Worm (Caenorhabditis elegans) whole organism, L4 larva: ENCODE results near the gene smc-5.

ENCODE experiments used
- D1046.2 ChIP-seq: fragments of 200-800 bp; sonication (Bioruptor generic); IDR thresholded peaks from 2 replicates; pipeline ENCODE4 v1.3.6; 2022; ENCODE audit warnings: missing genetic modification characterization, missing compliant biosample characterization
- F44E2.7 ChIP-seq: fragments of 200-800 bp; sonication (Bioruptor generic); IDR thresholded peaks from 2 replicates; pipeline ENCODE4 v2.1.2; 2022; ENCODE audit warnings: missing genetic modification characterization, missing compliant biosample characterization
- R02D3.7 ChIP-seq: fragments of 150-350 bp; sonication (generic microtip); optimal IDR thresholded peaks from 3 replicates; lab custom pipeline; 2014; ENCODE audit warnings: missing biosample characterization, missing genetic modification characterization
- T20F7.1 ChIP-seq: fragments of 200-800 bp; sonication (Bioruptor generic); optimal IDR thresholded peaks from 2 replicates; lab custom pipeline; 2018; ENCODE audit warnings: mild to moderate bottlenecking, missing genetic modification characterization, missing compliant biosample characterization
- T26A8.4 ChIP-seq: fragments of 200-800 bp; sonication (Bioruptor generic); IDR thresholded peaks from 2 replicates; pipeline ENCODE4 v1.3.6; 2022; ENCODE audit warnings: missing genetic modification characterization, missing compliant biosample characterization
- Y5F2A.4 ChIP-seq: fragments of 200-800 bp; sonication (Bioruptor generic); optimal IDR thresholded peaks from 2 replicates; lab custom pipeline; 2018; ENCODE audit warnings: mild to moderate bottlenecking, missing genetic modification characterization, missing compliant biosample characterization
- Y75B8A.6 ChIP-seq: fragments of 200-800 bp; sonication (Bioruptor generic); IDR thresholded peaks from 2 replicates; pipeline ENCODE4 v1.3.6; 2022; ENCODE audit warnings: missing genetic modification reagents, missing genetic modification characterization, missing compliant biosample characterization
- ZK546.5 ChIP-seq, 2 experiments: sonication (generic microtip); optimal IDR thresholded peaks; 2 replicates each; lab custom pipeline; 2017; ENCODE audit warnings: missing biosample characterization in 2 of 2, missing genetic modification characterization in 2 of 2
- aly-2 ChIP-seq: sonication (generic microtip); optimal IDR thresholded peaks from 2 replicates; lab custom pipeline; 2018; ENCODE audit warnings: missing biosample characterization, missing genetic modification characterization
- ama-1 ChIP-seq: fragments of 150-350 bp; optimal IDR thresholded peaks from 2 replicates; lab custom pipeline; 2014; ENCODE audit warnings: inconsistent platforms, mixed read lengths
- arid-1 ChIP-seq: fragments of 200-800 bp; sonication (Bioruptor generic); conservative IDR thresholded peaks from 2 replicates; pipeline ENCODE4 v1.3.6; 2022; ENCODE audit warnings: missing genetic modification reagents, missing genetic modification characterization, missing compliant biosample characterization
- ceh-62 ChIP-seq: sonication (generic microtip); optimal IDR thresholded peaks from 2 replicates; lab custom pipeline; 2017; ENCODE audit warnings: missing biosample characterization, missing genetic modification characterization
- ceh-82 ChIP-seq: sonication (generic microtip); optimal IDR thresholded peaks from 2 replicates; lab custom pipeline; 2017; ENCODE audit warnings: missing biosample characterization, missing genetic modification characterization
- daf-8 ChIP-seq: fragments of 200-800 bp; sonication (Bioruptor generic); IDR thresholded peaks from 2 replicates; pipeline ENCODE4 v1.3.6; 2022; ENCODE audit warnings: missing genetic modification characterization, missing compliant biosample characterization
- dmd-6 ChIP-seq: fragments of 200-800 bp; sonication (Bioruptor generic); IDR thresholded peaks from 2 replicates; pipeline ENCODE4 v1.3.6; 2022; ENCODE audit warnings: missing genetic modification reagents, missing genetic modification characterization, missing compliant biosample characterization
- dmd-8 ChIP-seq: fragments of 200-800 bp; sonication (Bioruptor generic); IDR thresholded peaks from 2 replicates; pipeline ENCODE4 v1.3.6; 2022; ENCODE audit warnings: missing genetic modification characterization, missing compliant biosample characterization
- dmd-9 ChIP-seq: fragments of 200-800 bp; sonication (Bioruptor generic); IDR thresholded peaks from 2 replicates; pipeline ENCODE4 v1.3.6; 2022; ENCODE audit warnings: missing genetic modification reagents, missing genetic modification characterization, missing compliant biosample characterization
- dve-1 ChIP-seq: sonication (generic microtip); optimal IDR thresholded peaks from 2 replicates; lab custom pipeline; 2017; ENCODE audit warnings: antibody characterized with exemption, mild to moderate bottlenecking, missing genetic modification characterization, missing compliant biosample characterization; ENCODE audit not compliant: insufficient read depth
- egl-27 ChIP-seq: sonication (generic microtip); optimal IDR thresholded peaks from 3 replicates; lab custom pipeline; 2017; ENCODE audit warnings: missing biosample characterization, missing genetic modification reagents, missing genetic modification characterization
- fos-1 ChIP-seq: fragments of 150-350 bp; optimal IDR thresholded peaks from 2 replicates; lab custom pipeline; 2014; ENCODE audit warnings: missing biosample characterization, missing genetic modification characterization
- gei-8 ChIP-seq: fragments of 200-800 bp; sonication (Bioruptor generic); optimal IDR thresholded peaks from 2 replicates; lab custom pipeline; 2018; ENCODE audit warnings: mild to moderate bottlenecking, missing genetic modification characterization, missing compliant biosample characterization
- hif-1 ChIP-seq, 2 experiments: sonication (generic microtip); optimal IDR thresholded peaks; 2 replicates each; lab custom pipeline; 2016 to 2017; ENCODE audit warnings: missing compliant biosample characterization in 2 of 2, missing genetic modification characterization in 2 of 2, missing genetic modification reagents in 2 of 2, missing genotype in 2 of 2, mild to moderate bottlenecking in 1 of 2
- hlh-11 ChIP-seq: fragments of 200-800 bp; sonication (Bioruptor generic); optimal IDR thresholded peaks from 2 replicates; lab custom pipeline; 2018; ENCODE audit warnings: mild to moderate bottlenecking, missing genetic modification characterization, missing compliant biosample characterization
- jun-1 ChIP-seq: fragments of 150-350 bp; optimal IDR thresholded peaks from 2 replicates; lab custom pipeline; 2014; ENCODE audit warnings: missing biosample characterization, missing genetic modification reagents, missing genetic modification characterization
- lin-1 ChIP-seq: fragments of 200-800 bp; sonication (Bioruptor generic); IDR thresholded peaks from 2 replicates; pipeline ENCODE4 v1.3.6; 2022; ENCODE audit warnings: missing genetic modification reagents, missing genetic modification characterization, missing compliant biosample characterization
- lin-29 ChIP-seq: fragments of 200-800 bp; sonication (Bioruptor generic); IDR thresholded peaks from 2 replicates; pipeline ENCODE4 v1.3.6; 2022; ENCODE audit warnings: missing genetic modification reagents, missing genetic modification characterization, missing compliant biosample characterization
- lsy-2 ChIP-seq, 2 experiments: fragments of 150-350 bp in 1 of 2; sonication (generic microtip) in 1 of 2; optimal IDR thresholded peaks; 2 replicates each; lab custom pipeline; 2014 to 2017; ENCODE audit warnings: missing biosample characterization in 2 of 2, missing genetic modification characterization in 2 of 2
- mdl-1 ChIP-seq, 2 experiments: fragments of 150-350 bp in 1 of 2; sonication (generic microtip) in 1 of 2; optimal IDR thresholded peaks; 2 replicates each; lab custom pipeline; 2014 to 2017; ENCODE audit warnings: missing biosample characterization in 2 of 2, missing genetic modification characterization in 2 of 2
- mdt-29 ChIP-seq: fragments of 200-800 bp; sonication (Bioruptor generic); IDR thresholded peaks from 2 replicates; pipeline ENCODE4 v1.3.6; 2022; ENCODE audit warnings: missing genetic modification reagents, missing genetic modification characterization, missing compliant biosample characterization
- mep-1 ChIP-seq: fragments of 150-350 bp; sonication (generic microtip); optimal IDR thresholded peaks from 3 replicates; lab custom pipeline; 2014; ENCODE audit warnings: missing biosample characterization, missing genetic modification characterization
- mxl-3 ChIP-seq: fragments of 200-800 bp; sonication (Bioruptor generic); optimal IDR thresholded peaks from 2 replicates; lab custom pipeline; 2018; ENCODE audit warnings: mild to moderate bottlenecking, missing genetic modification characterization, missing compliant biosample characterization
- nhr-10 ChIP-seq: fragments of 150-350 bp; optimal IDR thresholded peaks from 2 replicates; lab custom pipeline; 2014; ENCODE audit warnings: missing biosample characterization, missing genetic modification characterization
- nhr-11 ChIP-seq: fragments of 150-350 bp; optimal IDR thresholded peaks from 2 replicates; lab custom pipeline; 2014; ENCODE audit warnings: missing biosample characterization, missing genetic modification characterization
- nhr-111 ChIP-seq: fragments of 200-800 bp; sonication (Bioruptor generic); optimal IDR thresholded peaks from 2 replicates; lab custom pipeline; 2018; ENCODE audit warnings: mild to moderate bottlenecking, missing genetic modification characterization, missing compliant biosample characterization
- nhr-25 ChIP-seq: sonication (generic microtip); optimal IDR thresholded peaks from 2 replicates; lab custom pipeline; 2017; ENCODE audit warnings: missing genetic modification characterization, mild to moderate bottlenecking, missing compliant biosample characterization, antibody characterized with exemption, moderate library complexity, borderline replicate concordance; ENCODE audit not compliant: insufficient read depth
- nhr-28 ChIP-seq: fragments of 150-350 bp; optimal IDR thresholded peaks from 2 replicates; lab custom pipeline; 2014; ENCODE audit warnings: missing biosample characterization, missing genetic modification characterization
- nhr-48 ChIP-seq: sonication (generic microtip); optimal IDR thresholded peaks from 2 replicates; lab custom pipeline; 2016; ENCODE audit warnings: mild to moderate bottlenecking, missing genetic modification characterization, missing compliant biosample characterization
- nhr-76 ChIP-seq: fragments of 150-350 bp; optimal IDR thresholded peaks from 2 replicates; lab custom pipeline; 2014; ENCODE audit warnings: missing biosample characterization, missing genetic modification characterization
- php-3 ChIP-seq: fragments of 200-800 bp; sonication (Bioruptor generic); IDR thresholded peaks from 2 replicates; pipeline ENCODE4 v1.3.6; 2022; ENCODE audit warnings: missing genetic modification reagents, missing genetic modification characterization, missing compliant biosample characterization
- pqm-1 ChIP-seq: sonication (generic microtip); optimal IDR thresholded peaks from 2 replicates; lab custom pipeline; 2017; ENCODE audit warnings: missing biosample characterization, missing genetic modification characterization
- rbr-2 ChIP-seq: sonication (generic microtip); optimal IDR thresholded peaks from 2 replicates; lab custom pipeline; 2016; ENCODE audit warnings: missing genotype, missing genetic modification characterization, missing compliant biosample characterization
- snpc-4 ChIP-seq: fragments of 150-350 bp; optimal IDR thresholded peaks from 2 replicates; lab custom pipeline; 2014; ENCODE audit warnings: missing biosample characterization, missing genetic modification characterization
- unc-130 ChIP-seq: sonication (generic microtip); optimal IDR thresholded peaks from 2 replicates; lab custom pipeline; 2016; ENCODE audit warnings: missing genetic modification reagents, missing genetic modification characterization, missing compliant biosample characterization
- unc-39 ChIP-seq: sonication (generic microtip); optimal IDR thresholded peaks from 2 replicates; lab custom pipeline; 2017; ENCODE audit warnings: missing biosample characterization, missing genetic modification characterization
- unc-62 ChIP-seq, 3 experiments: fragments of 150-350 bp in 1 of 3; sonication (generic microtip); optimal IDR thresholded peaks in 2 of 3; peaks in 1 of 3; 1 replicate in 1 of 3; 2 replicates in 2 of 3; lab custom pipeline; 2014 to 2017; ENCODE audit warnings: missing biosample characterization in 3 of 3, missing genetic modification characterization in 3 of 3, missing genetic modification reagents in 3 of 3, missing genotype in 1 of 3
- vab-7 ChIP-seq: fragments of 200-800 bp; sonication (Bioruptor generic); IDR thresholded peaks from 2 replicates; pipeline ENCODE4 v1.3.6; 2022; ENCODE audit warnings: missing genetic modification reagents, missing genetic modification characterization, missing compliant biosample characterization
- zfp-2 ChIP-seq: sonication (generic microtip); optimal IDR thresholded peaks from 2 replicates; lab custom pipeline; 2016; ENCODE audit warnings: mild to moderate bottlenecking, missing genetic modification characterization, missing compliant biosample characterization
- zfp-3 ChIP-seq: fragments of 200-800 bp; sonication (Bioruptor generic); conservative IDR thresholded peaks from 2 replicates; pipeline ENCODE4 v1.3.6; 2022; ENCODE audit warnings: missing genetic modification reagents, missing genetic modification characterization, missing compliant biosample characterization
- zip-11 ChIP-seq: fragments of 200-800 bp; sonication (Bioruptor generic); IDR thresholded peaks from 2 replicates; pipeline ENCODE4 v1.3.6; 2022; ENCODE audit warnings: missing genetic modification characterization, missing compliant biosample characterization
- ztf-11 ChIP-seq: fragments of 150-350 bp; optimal IDR thresholded peaks from 2 replicates; lab custom pipeline; 2014; ENCODE audit warnings: missing biosample characterization, missing genetic modification characterization
- ztf-7 ChIP-seq: fragments of 150-350 bp; optimal IDR thresholded peaks from 2 replicates; lab custom pipeline; 2014; ENCODE audit warnings: missing biosample characterization, missing genetic modification characterization

The smc-5 gene

DNA sequence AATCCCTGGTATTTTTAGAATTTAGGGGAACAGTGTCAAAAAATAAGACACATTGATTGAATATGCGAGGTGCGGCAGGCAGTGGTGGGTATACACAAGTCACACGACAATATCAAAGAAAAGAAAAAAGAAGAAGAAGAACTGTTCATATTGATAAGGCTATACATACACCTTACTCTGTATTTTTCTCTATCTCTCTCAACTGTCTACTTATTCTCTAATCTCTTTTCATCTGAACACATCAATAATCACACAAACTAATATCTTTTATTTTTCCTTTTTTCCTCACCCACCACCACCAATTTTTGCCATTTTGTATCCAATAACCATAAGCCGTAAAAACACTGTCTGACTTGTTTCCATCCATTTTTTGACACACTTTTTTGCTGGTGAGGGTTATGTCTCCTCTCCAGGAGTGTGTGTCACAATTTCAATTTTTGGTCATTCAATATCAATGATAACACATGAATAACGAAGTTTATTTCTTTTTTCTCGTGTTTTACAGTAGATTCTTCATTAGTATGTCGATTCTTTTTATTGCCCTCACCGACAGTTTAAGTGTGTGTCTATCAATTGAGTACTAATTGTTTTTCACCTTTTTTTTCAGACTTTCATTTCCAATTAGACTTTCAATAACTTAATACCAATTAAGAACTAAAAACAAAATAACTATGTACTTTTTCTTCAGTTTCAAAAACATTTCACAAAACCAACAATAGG lies 42.4 kb upstream of the smc-5 start:
- TF ChIP-seq gei-8 (GFP tag; lab: Kevin White, UChicago) (no peak), mep-1 (peak; percentile 42), unc-130 (no peak), dmd-9 (GFP tag; lab: Robert Waterston, UW) (no peak), php-3 (GFP tag; lab: Robert Waterston, UW) (peak; percentile 82), snpc-4 (no peak), zfp-3 (GFP tag; lab: Robert Waterston, UW) (no peak), jun-1 (tag; lab: Kevin White, UChicago) (no peak), nhr-76 (tag; lab: Kevin White, UChicago) (peak; percentile 4), dmd-8 (GFP tag; lab: Robert Waterston, UW) (no peak), ama-1 (lab: Kevin White, UChicago) (no peak), nhr-111 (GFP tag; lab: Kevin White, UChicago) (no peak), Y5F2A.4 (GFP tag; lab: Kevin White, UChicago) (no peak), ceh-62 (tag; lab: Kevin White, UChicago) (no peak), lsy-2 (tag; optimal IDR thresholded peaks at IDR 0.05; lab: Kevin White, UChicago) (peak in 1 of 2 experiments; percentile 25), fos-1 (no peak), ztf-11 (tag; lab: Kevin White, UChicago) (no peak), rbr-2 (tag; lab: Kevin White, UChicago) (no peak), T20F7.1 (peak; percentile 65), aly-2 (tag; lab: Kevin White, UChicago) (no peak), hif-1 (tag; optimal IDR thresholded peaks at IDR 0.05; lab: Kevin White, UChicago) (no peak), nhr-10 (peak; percentile 60), egl-27 (tag; lab: Kevin White, UChicago) (no peak), lin-1 (GFP tag; lab: Robert Waterston, UW) (peak; percentile 54; the same call in 1 of the 2 replicates), daf-8 (GFP tag; lab: Robert Waterston, UW) (no peak), R02D3.7 (tag; lab: Kevin White, UChicago) (no peak), mdt-29 (GFP tag; lab: Robert Waterston, UW) (no peak), nhr-11 (tag; lab: Kevin White, UChicago) (no peak), ztf-7 (tag; lab: Kevin White, UChicago) (no peak), unc-39 (tag; lab: Kevin White, UChicago) (no peak), hlh-11 (peak; percentile 82), nhr-28 (tag; lab: Kevin White, UChicago) (peak; percentile 83), mdl-1 (tag; optimal IDR thresholded peaks at IDR 0.05; lab: Kevin White, UChicago) (peak in 1 of 2 experiments; percentile 42), dve-1 (tag; lab: Kevin White, UChicago) (peak; percentile 83), pqm-1 (peak; percentile 44), mxl-3 (GFP tag; lab: Kevin White, UChicago) (peak; percentile 9), zip-11 (GFP tag; lab: Robert Waterston, UW) (no peak), unc-62 (GFP tag; optimal IDR thresholded peaks at IDR 0.05 in 1 of 2; lab: Kevin White, UChicago) (peak in 1 of 2 experiments; percentile 88), unc-62 (tag; optimal IDR thresholded peaks at IDR 0.05; lab: Kevin White, UChicago) (no peak), nhr-48 (tag; lab: Kevin White, UChicago) (peak; percentile 25), Y75B8A.6 (no peak), ZK546.5 (tag; optimal IDR thresholded peaks at IDR 0.05; lab: Kevin White, UChicago) (no peak), T26A8.4 (GFP tag; lab: Robert Waterston, UW) (no peak), arid-1 (GFP tag; lab: Robert Waterston, UW) (no peak), ceh-82 (tag; lab: Kevin White, UChicago) (no peak), vab-7 (GFP tag; lab: Robert Waterston, UW) (no peak), lin-29 (no peak), nhr-25 (tag; lab: Kevin White, UChicago) (peak; percentile 17), zfp-2 (tag; lab: Kevin White, UChicago) (no peak), dmd-6 (GFP tag; lab: Robert Waterston, UW) (peak; percentile 81), F44E2.7 (GFP tag; lab: Robert Waterston, UW) (no peak), D1046.2 (GFP tag; lab: Robert Waterston, UW) (no peak)
